Fruit fly (Drosophila melanogaster) whole organism, embryonic: ENCODE measurements around the gene Noc2.

ENCODE experiments used
- Abd-B ChIP-seq: fragments of 200-800 bp; sonication (Bioruptor generic); optimal IDR thresholded peaks from 2 replicates; lab custom pipeline; 2018; ENCODE audit warnings: missing biosample characterization, mild to moderate bottlenecking, missing genetic modification characterization, moderate library complexity
- Ada2b ChIP-seq: fragments of 200-800 bp; sonication (Bioruptor generic); IDR thresholded peaks from 2 replicates; pipeline ENCODE4 v1.3.6; 2022; ENCODE audit warnings: missing biosample characterization, missing genetic modification characterization
- Atf-2 ChIP-seq: fragments of 200-800 bp; sonication (Bioruptor generic); optimal IDR thresholded peaks from 2 replicates; lab custom pipeline; 2016; ENCODE audit warnings: missing biosample characterization, missing genetic modification characterization
- CG11456 ChIP-seq: fragments of 200-800 bp; sonication (Bioruptor generic); IDR thresholded peaks from 3 replicates; pipeline ENCODE4 v1.3.6; 2022; ENCODE audit warnings: missing biosample characterization, missing genetic modification characterization
- CG11560 ChIP-seq: fragments of 200-800 bp; sonication (Bioruptor generic); IDR thresholded peaks from 3 replicates; pipeline ENCODE4 v1.3.6; 2022; ENCODE audit warnings: missing biosample characterization, missing genetic modification characterization
- CG12104 ChIP-seq: fragments of 200-800 bp; sonication (Bioruptor generic); optimal IDR thresholded peaks from 3 replicates; lab custom pipeline; 2016; ENCODE audit warnings: missing biosample characterization, missing genetic modification characterization
- CG15514 ChIP-seq: fragments of 200-800 bp; sonication (Bioruptor generic); optimal IDR thresholded peaks from 3 replicates; lab custom pipeline; 2017; ENCODE audit warnings: missing biosample characterization, missing genetic modification characterization, mild to moderate bottlenecking, moderate library complexity, missing genetic modification reagents
- CG16779 ChIP-seq: fragments of 200-800 bp; sonication (Bioruptor generic); IDR thresholded peaks from 2 replicates; pipeline ENCODE4 v1.3.6; 2022; ENCODE audit warnings: missing biosample characterization, missing genetic modification characterization
- CG17385 ChIP-seq: fragments of 200-800 bp; sonication (Bioruptor generic); optimal IDR thresholded peaks from 3 replicates; lab custom pipeline; 2018; ENCODE audit warnings: missing biosample characterization, mild to moderate bottlenecking, missing genetic modification characterization
- CG17568 ChIP-seq: fragments of 200-800 bp; sonication (Bioruptor generic); optimal IDR thresholded peaks from 2 replicates; lab custom pipeline; 2018; ENCODE audit warnings: missing biosample characterization, mild to moderate bottlenecking, missing genetic modification characterization, moderate library complexity
- CG32767 ChIP-seq: fragments of 200-800 bp; sonication (Bioruptor generic); IDR thresholded peaks from 2 replicates; pipeline ENCODE4 v1.3.6; 2022; ENCODE audit warnings: missing biosample characterization, missing genetic modification characterization
- CG3281 ChIP-seq: fragments of 200-800 bp; sonication (Bioruptor generic); optimal IDR thresholded peaks from 3 replicates; lab custom pipeline; 2017; ENCODE audit warnings: missing biosample characterization, mild to moderate bottlenecking, missing genetic modification characterization
- CG4424 ChIP-seq: fragments of 200-800 bp; sonication (Bioruptor generic); optimal IDR thresholded peaks from 3 replicates; lab custom pipeline; 2016; ENCODE audit warnings: missing biosample characterization, missing genetic modification characterization
- CG4707 ChIP-seq: fragments of 200-800 bp; sonication (Bioruptor generic); optimal IDR thresholded peaks from 2 replicates; lab custom pipeline; 2018; ENCODE audit warnings: missing biosample characterization, mild to moderate bottlenecking, missing genetic modification characterization, moderate library complexity
- CG6854 ChIP-seq: fragments of 200-800 bp; sonication (Bioruptor generic); optimal IDR thresholded peaks from 3 replicates; lab custom pipeline; 2017; ENCODE audit warnings: missing biosample characterization, mild to moderate bottlenecking, missing genetic modification characterization
- CG8944 ChIP-seq: fragments of 200-800 bp; sonication (Bioruptor generic); optimal IDR thresholded peaks from 3 replicates; lab custom pipeline; 2016; ENCODE audit warnings: missing biosample characterization, missing genetic modification characterization
- CG9797 ChIP-seq: fragments of 200-800 bp; sonication (Bioruptor generic); optimal IDR thresholded peaks from 3 replicates; lab custom pipeline; 2018; ENCODE audit warnings: missing biosample characterization, mild to moderate bottlenecking, missing genetic modification characterization
- Gug ChIP-seq: fragments of 200-800 bp; sonication (Bioruptor generic); IDR thresholded peaks from 4 replicates; pipeline ENCODE4 v1.3.6; 2022; ENCODE audit warnings: missing biosample characterization, missing genetic modification characterization
- HHEX ChIP-seq: fragments of 200-800 bp; sonication (Bioruptor generic); optimal IDR thresholded peaks from 3 replicates; lab custom pipeline; 2017; ENCODE audit warnings: missing biosample characterization, mild to moderate bottlenecking, missing genetic modification characterization, missing genetic modification reagents
- MESR4 ChIP-seq: fragments of 200-800 bp; sonication (Bioruptor generic); optimal IDR thresholded peaks from 2 replicates; lab custom pipeline; 2018; ENCODE audit warnings: missing biosample characterization, mild to moderate bottlenecking, missing genetic modification characterization, moderate library complexity
- Mrtf ChIP-seq: fragments of 200-800 bp; sonication (Bioruptor generic); IDR thresholded peaks from 3 replicates; pipeline ENCODE4 v1.3.6; 2022; ENCODE audit warnings: missing biosample characterization, missing genetic modification characterization
- NC2α ChIP-seq: fragments of 200-800 bp; sonication (Bioruptor generic); optimal IDR thresholded peaks from 2 replicates; lab custom pipeline; 2016; ENCODE audit warnings: missing biosample characterization, missing genetic modification characterization
- NfI ChIP-seq: fragments of 200-800 bp; sonication (Bioruptor generic); optimal IDR thresholded peaks from 3 replicates; lab custom pipeline; 2018; ENCODE audit warnings: missing biosample characterization, mild to moderate bottlenecking, missing genetic modification characterization, moderate library complexity
- Ptx1 ChIP-seq: fragments of 200-800 bp; sonication (Bioruptor generic); IDR thresholded peaks from 2 replicates; pipeline ENCODE4 v1.3.6; 2022; ENCODE audit warnings: missing biosample characterization, missing genetic modification characterization
- Rfx ChIP-seq: fragments of 200-800 bp; sonication (Bioruptor generic); IDR thresholded peaks from 2 replicates; pipeline ENCODE4 v1.3.6; 2022; ENCODE audit warnings: missing biosample characterization, missing genetic modification characterization
- Rx ChIP-seq: fragments of 200-800 bp; sonication (Bioruptor generic); IDR thresholded peaks from 2 replicates; pipeline ENCODE4 v1.3.6; 2022; ENCODE audit warnings: missing biosample characterization, missing genetic modification characterization
- Sry-β ChIP-seq: fragments of 200-800 bp; sonication (Bioruptor generic); optimal IDR thresholded peaks from 2 replicates; lab custom pipeline; 2018; ENCODE audit warnings: missing biosample characterization, mild to moderate bottlenecking, missing genetic modification characterization, moderate library complexity
- Stat92E ChIP-seq, 3 experiments: fragments of >200 bp in 2 of 3; fragments of 200-800 bp in 1 of 3; sonication (Bioruptor generic) in 1 of 3; optimal IDR thresholded peaks; 2 replicates each; lab custom pipeline; 2017 to 2019; ENCODE audit warnings: missing biosample characterization in 3 of 3, missing genetic modification characterization in 3 of 3, mild to moderate bottlenecking in 1 of 3, moderate library complexity in 1 of 3
- Xbp1 ChIP-seq: fragments of 200-800 bp; sonication (Bioruptor generic); optimal IDR thresholded peaks from 3 replicates; lab custom pipeline; 2016; ENCODE audit warnings: missing biosample characterization, mild to moderate bottlenecking, missing genetic modification characterization
- bab2 ChIP-seq: fragments of 200-800 bp; sonication (Bioruptor generic); optimal IDR thresholded peaks from 2 replicates; lab custom pipeline; 2016; ENCODE audit warnings: missing biosample characterization, missing genetic modification characterization
- bbx ChIP-seq: fragments of 200-800 bp; sonication (Bioruptor generic); IDR thresholded peaks from 2 replicates; pipeline ENCODE4 v1.3.6; 2022; ENCODE audit warnings: missing biosample characterization, missing genetic modification characterization; ENCODE audit not compliant: partially characterized antibody
- disco-r ChIP-seq: fragments of 200-800 bp; sonication (Bioruptor generic); optimal IDR thresholded peaks from 2 replicates; lab custom pipeline; 2016; ENCODE audit warnings: missing biosample characterization, missing genetic modification characterization
- dysf ChIP-seq: fragments of 200-800 bp; sonication (Bioruptor generic); IDR thresholded peaks from 3 replicates; pipeline ENCODE4 v1.3.6; 2022; ENCODE audit warnings: missing biosample characterization, missing genetic modification characterization
- gfzf ChIP-seq: fragments of 200-800 bp; sonication (Bioruptor generic); optimal IDR thresholded peaks from 2 replicates; lab custom pipeline; 2016; ENCODE audit warnings: missing biosample characterization, mild to moderate bottlenecking, missing genetic modification characterization, moderate library complexity
- gsb ChIP-seq: fragments of 200-800 bp; sonication (Bioruptor generic); IDR thresholded peaks from 2 replicates; pipeline ENCODE4 v1.3.6; 2022; ENCODE audit warnings: missing biosample characterization, missing genetic modification characterization
- ham ChIP-seq: fragments of 200-800 bp; sonication (Bioruptor generic); IDR thresholded peaks from 2 replicates; pipeline ENCODE4 v1.3.6; 2022; ENCODE audit warnings: missing biosample characterization, missing genetic modification characterization
- knrl ChIP-seq: fragments of 200-800 bp; sonication (Bioruptor generic); IDR thresholded peaks from 3 replicates; pipeline ENCODE4 v1.3.6; 2022; ENCODE audit warnings: missing biosample characterization, missing genetic modification characterization; ENCODE audit not compliant: partially characterized antibody
- mam ChIP-seq: fragments of 200-800 bp; sonication (Bioruptor generic); optimal IDR thresholded peaks from 3 replicates; lab custom pipeline; 2016; ENCODE audit warnings: missing biosample characterization, missing genetic modification characterization
- mirr ChIP-seq: fragments of 200-800 bp; sonication (Bioruptor generic); optimal IDR thresholded peaks from 3 replicates; lab custom pipeline; 2018; ENCODE audit warnings: missing biosample characterization, mild to moderate bottlenecking, missing genetic modification characterization
- peb ChIP-seq: fragments of 200-800 bp; sonication (Bioruptor generic); IDR thresholded peaks from 2 replicates; pipeline ENCODE4 v1.3.6; 2022; ENCODE audit warnings: missing biosample characterization, missing genetic modification characterization
- pzg ChIP-seq: fragments of 200-800 bp; sonication (Bioruptor generic); optimal IDR thresholded peaks from 3 replicates; lab custom pipeline; 2018; ENCODE audit warnings: missing biosample characterization, mild to moderate bottlenecking, missing genetic modification characterization, moderate library complexity
- ro ChIP-seq: fragments of 200-800 bp; sonication (Bioruptor generic); IDR thresholded peaks from 2 replicates; pipeline ENCODE4 v1.3.6; 2022; ENCODE audit warnings: missing biosample characterization, missing genetic modification characterization
- salm ChIP-seq: fragments of 200-800 bp; sonication (Bioruptor generic); optimal IDR thresholded peaks from 2 replicates; lab custom pipeline; 2018; ENCODE audit warnings: missing biosample characterization, mild to moderate bottlenecking, missing genetic modification characterization
- slp2 ChIP-seq: fragments of 200-800 bp; sonication (Bioruptor generic); optimal IDR thresholded peaks from 2 replicates; lab custom pipeline; 2016; ENCODE audit warnings: missing biosample characterization, missing genetic modification characterization
- sr ChIP-seq: fragments of 200-800 bp; sonication (Bioruptor generic); IDR thresholded peaks from 3 replicates; pipeline ENCODE4 v1.3.6; 2022; ENCODE audit warnings: missing biosample characterization, missing genetic modification characterization
- vfl ChIP-seq: fragments of 200-800 bp; sonication (Bioruptor generic); optimal IDR thresholded peaks from 2 replicates; lab custom pipeline; 2016; ENCODE audit warnings: missing biosample characterization, missing genetic modification characterization
- z ChIP-seq: fragments of 200-800 bp; sonication (Bioruptor generic); IDR thresholded peaks from 3 replicates; pipeline ENCODE4 v1.3.6; 2022; ENCODE audit warnings: missing biosample characterization, missing genetic modification characterization

Noc2 gene

DNA sequence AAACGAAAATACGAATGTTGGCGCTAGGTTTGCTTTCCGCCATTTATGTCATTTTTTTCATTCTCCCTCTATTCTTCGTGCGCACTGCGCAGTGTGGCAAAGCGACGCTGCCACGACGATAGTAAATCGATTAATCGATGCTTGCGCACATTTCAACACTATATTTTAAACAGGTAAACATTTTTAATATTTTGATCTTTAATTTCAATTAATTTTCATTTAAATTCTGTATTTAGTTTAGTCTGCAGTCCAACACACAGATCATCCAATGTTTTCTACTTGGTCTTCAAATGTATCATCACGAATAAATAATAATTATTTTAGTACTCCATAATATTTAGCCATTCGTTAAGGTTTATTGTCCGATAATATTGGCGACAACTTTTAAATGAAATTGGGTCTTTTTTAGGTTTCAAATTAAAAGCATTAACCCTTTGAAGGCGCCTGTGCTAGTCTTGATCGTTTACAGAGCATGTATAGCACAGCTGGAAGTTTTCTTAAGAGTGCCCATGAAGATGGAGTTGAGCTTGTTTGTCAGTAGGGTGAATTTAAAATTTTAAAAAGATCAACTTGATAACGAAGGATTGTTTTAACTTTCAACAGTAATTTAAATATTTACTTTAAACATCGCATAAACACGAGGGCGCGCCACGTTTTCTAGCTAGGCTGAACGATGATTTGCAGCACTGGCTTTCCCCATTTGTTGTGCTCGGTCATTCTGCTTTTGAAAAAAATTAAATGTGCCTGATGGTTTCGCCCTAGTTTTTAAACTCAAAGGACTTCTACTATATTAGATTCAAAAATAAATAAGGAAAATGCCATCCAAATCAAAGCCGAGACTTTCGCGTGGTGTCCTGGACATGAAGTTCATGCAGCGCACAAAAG lies 7.0 kb upstream of the Noc2 start, which contains the start of the genes Mpp6 and E2f2 (continued):
- TF ChIP-seq CG17568 (GFP tag; lab: Kevin White, UChicago) (no peak), bbx (GFP tag; lab: Robert Waterston, UW) (peak; percentile 93), mirr (GFP tag; lab: Kevin White, UChicago) (no peak), z (GFP tag; lab: Robert Waterston, UW) (no peak), CG32767 (GFP tag; lab: Robert Waterston, UW) (no peak), CG11456 (GFP tag; lab: Robert Waterston, UW) (peak; percentile 59; the same call in 2 of the 3 replicates), Xbp1 (GFP tag; lab: Kevin White, UChicago) (peak; percentile 22), vfl (GFP tag; lab: Kevin White, UChicago) (peak; percentile 4)

DNA sequence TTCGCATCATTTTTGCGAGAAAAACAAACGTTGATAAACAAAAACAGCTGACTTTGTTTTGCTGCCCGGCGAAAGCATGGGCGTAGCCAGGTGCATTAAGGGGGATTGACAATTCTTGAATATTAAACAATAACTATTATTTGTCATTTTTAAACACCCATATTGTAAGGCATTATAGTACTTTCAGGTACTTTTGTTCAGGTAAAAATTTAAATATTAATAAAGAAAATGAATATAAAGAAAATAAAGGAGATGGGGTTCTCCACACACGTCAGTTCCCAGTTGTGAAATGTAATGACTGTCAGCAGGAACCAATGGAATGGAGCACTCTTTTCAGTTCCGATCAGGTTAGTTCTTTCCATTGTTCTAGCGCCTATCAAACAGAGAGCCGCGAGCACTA lies 4.9 kb upstream of the Noc2 start, which contains the start of the genes Coq3 and Pld3:
TSS of gene Coq3 (minus strand) at position 58 of the 400 bp plus-strand sequence.
TSS of gene Pld3 (plus strand) at position 294 of the 400 bp plus-strand sequence.
- TF ChIP-seq dysf (GFP tag; lab: Robert Waterston, UW): peak; percentile 82
- peak; percentile 84 for TF ChIP-seq CG3281 (GFP tag; lab: Kevin White, UChicago)
- TF ChIP-seq Ada2b: peak; percentile 69
- TF ChIP-seq CG11560 (tag; lab: Robert Waterston, UW): no peak
- TF ChIP-seq CG6854 (GFP tag; lab: Kevin White, UChicago): peak; percentile 55
- peak; percentile 84 for TF ChIP-seq NfI (GFP tag; lab: Kevin White, UChicago)
- TF ChIP-seq HHEX (GFP tag; lab: Kevin White, UChicago): peak; percentile 80
- peak; percentile 61 for TF ChIP-seq CG4707 (GFP tag; lab: Kevin White, UChicago)
- TF ChIP-seq mirr (GFP tag; lab: Kevin White, UChicago): peak; percentile 49
- TF ChIP-seq Sry-β (GFP tag; lab: Kevin White, UChicago): no peak
- TF ChIP-seq CG15514 (GFP tag; lab: Kevin White, UChicago): peak; percentile 97
- TF ChIP-seq Rfx (GFP tag; lab: Robert Waterston, UW): peak; percentile 89
- TF ChIP-seq CG4424 (GFP tag; lab: Kevin White, UChicago): peak; percentile 82
- TF ChIP-seq Stat92E (GFP tag; optimal IDR thresholded peaks at IDR 0.05; lab: Kevin White, UChicago): no peak
- TF ChIP-seq mam (GFP tag; lab: Kevin White, UChicago): peak; percentile 83
- peak; percentile 90 for TF ChIP-seq Gug (GFP tag; lab: Robert Waterston, UW)
- peak; percentile 80 for TF ChIP-seq CG16779 (GFP tag; lab: Robert Waterston, UW)
- 0 out of 2 replicates have a peak, but pooled peaks have one; percentile 13 for TF ChIP-seq peb (GFP tag; lab: Robert Waterston, UW)
- peak; percentile 60 for TF ChIP-seq Abd-B (GFP tag; lab: Kevin White, UChicago)
- peak; percentile 16 for TF ChIP-seq MESR4 (GFP tag; lab: Kevin White, UChicago)
- no peak for TF ChIP-seq gfzf
- TF ChIP-seq sr (GFP tag; lab: Robert Waterston, UW): 0 out of 3 replicates have a peak, but pooled peaks have one; percentile 36
- peak; percentile 49 for TF ChIP-seq CG8944 (GFP tag; lab: Kevin White, UChicago)
- TF ChIP-seq CG9797 (GFP tag; lab: Kevin White, UChicago): no peak
- TF ChIP-seq pzg: peak; percentile 32
- peak; percentile 35 for TF ChIP-seq Atf-2 (GFP tag; lab: Kevin White, UChicago)
- TF ChIP-seq knrl (GFP tag; lab: Robert Waterston, UW): no peak
- TF ChIP-seq slp2: peak; percentile 48
- peak; percentile 50 for TF ChIP-seq salm (tag; lab: Kevin White, UChicago)
- TF ChIP-seq CG12104 (GFP tag; lab: Kevin White, UChicago): peak; percentile 54
- peak; percentile 60 for TF ChIP-seq gsb
- TF ChIP-seq ham: no peak
- TF ChIP-seq bab2 (GFP tag; lab: Kevin White, UChicago): peak; percentile 62
- TF ChIP-seq Ptx1: peak; percentile 83
- no peak for TF ChIP-seq ro (GFP tag; lab: Robert Waterston, UW)
- peak; percentile 69; the same call in 1 of the 3 replicates for TF ChIP-seq Mrtf (GFP tag; lab: Robert Waterston, UW)
- TF ChIP-seq CG17385 (GFP tag; lab: Kevin White, UChicago): peak; percentile 74
- TF ChIP-seq Rx (GFP tag; lab: Robert Waterston, UW): no peak; the same call in none of the 2 replicates
- no peak for TF ChIP-seq NC2α (GFP tag; lab: Kevin White, UChicago)
- no peak for TF ChIP-seq disco-r (GFP tag; lab: Kevin White, UChicago)
